Worm (Caenorhabditis elegans) whole organism, midembryonic: ENCODE results near the gene lgc-25.

Experiments
- T22C8.4 ChIP-seq: fragments of 200-800 bp; sonication (Bioruptor generic); IDR thresholded peaks from 2 replicates; pipeline ENCODE4 v1.3.6; 2022; ENCODE audit warnings: missing genetic modification characterization, missing compliant biosample characterization
- cog-1 ChIP-seq: sonication (generic microtip); optimal IDR thresholded peaks from 2 replicates; lab custom pipeline; 2016; ENCODE audit warnings: missing genetic modification characterization, missing compliant biosample characterization
- flt-1 ChIP-seq: fragments of 200-800 bp; sonication (Bioruptor generic); IDR thresholded peaks from 2 replicates; pipeline ENCODE4 v1.3.6; 2022; ENCODE audit warnings: missing genetic modification characterization, missing compliant biosample characterization
- klf-2 ChIP-seq: fragments of 200-800 bp; sonication (Bioruptor generic); conservative IDR thresholded peaks from 2 replicates; pipeline ENCODE4 v1.3.6; 2022; ENCODE audit warnings: missing genetic modification reagents, missing genetic modification characterization, missing compliant biosample characterization
- med-1 ChIP-seq: sonication (generic microtip); optimal IDR thresholded peaks from 2 replicates; lab custom pipeline; 2017; ENCODE audit warnings: missing genetic modification characterization, mild to moderate bottlenecking, missing compliant biosample characterization, antibody characterized with exemption, missing genetic modification reagents; ENCODE audit not compliant: insufficient read depth
- ref-1 ChIP-seq: fragments of 200-800 bp; sonication (Bioruptor generic); conservative IDR thresholded peaks from 2 replicates; pipeline ENCODE4 v1.3.6; 2022; ENCODE audit warnings: missing genetic modification reagents, missing genetic modification characterization, missing compliant biosample characterization
- tab-1 ChIP-seq: fragments of 200-800 bp; sonication (Bioruptor generic); IDR thresholded peaks from 2 replicates; pipeline ENCODE4 v1.3.6; 2022; ENCODE audit warnings: missing genetic modification characterization, missing compliant biosample characterization
- ztf-23 ChIP-seq: fragments of 200-800 bp; sonication (Bioruptor generic); IDR thresholded peaks from 2 replicates; pipeline ENCODE4 v1.3.6; 2022; ENCODE audit warnings: missing genetic modification reagents, missing genetic modification characterization, missing compliant biosample characterization
- ztf-29 ChIP-seq: fragments of 200-800 bp; sonication (Bioruptor generic); IDR thresholded peaks from 2 replicates; pipeline ENCODE4 v1.3.6; 2022; ENCODE audit warnings: missing genetic modification reagents, missing genetic modification characterization, missing compliant biosample characterization

lgc-25 gene

DNA sequence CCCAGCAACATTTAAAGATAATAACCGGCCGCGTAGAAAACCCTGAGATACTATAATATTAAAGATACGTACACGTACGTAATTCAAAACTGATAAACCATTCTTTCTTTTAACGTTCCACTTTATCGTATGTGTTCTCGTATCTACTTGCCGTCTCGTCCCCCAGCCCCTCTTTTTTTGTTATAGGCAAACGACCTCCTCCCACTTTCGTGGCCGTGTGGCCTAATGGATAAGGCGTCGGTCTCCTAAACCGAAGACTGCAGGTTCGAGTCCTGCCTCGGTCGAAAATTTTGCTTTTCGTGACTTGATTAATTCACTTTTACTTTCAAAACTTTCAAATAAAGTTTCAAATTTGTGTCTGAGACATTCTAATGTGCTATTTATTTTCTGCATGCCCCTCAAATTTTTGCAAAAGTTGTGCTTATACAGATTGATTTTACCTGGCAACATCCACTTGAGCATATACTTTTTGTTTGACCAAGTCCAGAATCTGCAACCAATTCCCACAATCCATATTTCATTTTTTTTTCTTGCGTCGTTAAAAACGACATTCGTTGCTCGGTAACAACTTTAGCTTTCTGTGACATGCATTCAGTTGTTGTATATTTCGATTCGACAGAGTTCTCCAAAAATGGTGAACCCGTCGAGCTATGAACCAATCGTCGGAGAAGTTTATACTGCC, 45.9 kb downstream of the lgc-25 start, which contains the start of gene F28H6.7:
TSS of gene F28H6.7 (plus strand) at position 632 of the 682 bp plus-strand sequence.
- TF ChIP-seq ztf-23 (GFP tag; lab: Robert Waterston, UW) (peak; percentile 96), tab-1 (GFP tag; lab: Robert Waterston, UW) (peak; percentile 98), ref-1 (GFP tag; lab: Robert Waterston, UW) (peak; percentile 98), klf-2 (GFP tag; lab: Robert Waterston, UW) (peak; percentile 87), cog-1 (tag; lab: Kevin White, UChicago) (peak; percentile 12), T22C8.4 (GFP tag; lab: Robert Waterston, UW) (peak; percentile 92), med-1 (GFP tag; lab: Kevin White, UChicago) (peak; percentile 60), ztf-29 (GFP tag; lab: Robert Waterston, UW) (peak; percentile 96), flt-1 (GFP tag; lab: Robert Waterston, UW) (peak; percentile 98)

DNA sequence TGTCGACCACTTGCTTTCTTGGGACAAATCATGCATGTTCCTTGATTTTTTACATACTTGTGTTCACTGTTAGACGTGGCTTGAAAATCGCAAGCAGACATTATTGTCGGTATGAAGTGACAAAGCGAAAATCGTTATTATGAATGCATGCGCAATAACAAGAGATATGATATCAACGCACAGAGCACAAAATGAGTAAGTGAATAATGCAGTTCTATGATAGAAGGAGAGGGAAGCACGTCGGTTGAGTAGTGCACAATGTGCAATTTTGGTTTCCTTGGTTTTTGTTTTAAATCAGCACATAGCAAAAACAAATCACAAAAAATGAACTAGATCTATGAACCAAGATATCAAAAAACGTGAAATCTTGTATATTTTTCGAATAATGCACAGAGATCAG, 48.2 kb downstream of the lgc-25 start, which contains the start of gene nhr-281:
TSS of gene nhr-281 (minus strand) at position 101 of the 400 bp plus-strand sequence.
- no peak for TF ChIP-seq ztf-23 (GFP tag; lab: Robert Waterston, UW)
- no peak for TF ChIP-seq T22C8.4 (GFP tag; lab: Robert Waterston, UW)
- no peak for TF ChIP-seq cog-1 (tag; lab: Kevin White, UChicago)
- TF ChIP-seq ztf-29 (GFP tag; lab: Robert Waterston, UW) = no peak
- no peak for TF ChIP-seq ref-1 (GFP tag; lab: Robert Waterston, UW)
- no peak for TF ChIP-seq flt-1 (GFP tag; lab: Robert Waterston, UW)
- TF ChIP-seq tab-1 (GFP tag; lab: Robert Waterston, UW) = no peak
- TF ChIP-seq med-1 (GFP tag; lab: Kevin White, UChicago) = no peak
- no peak for TF ChIP-seq klf-2 (GFP tag; lab: Robert Waterston, UW)
